Worm (Caenorhabditis elegans) whole organism, early embryonic: ENCODE measurements around the gene T02H6.3.

ENCODE experiments used
- B0310.2 ChIP-seq: sonication (generic microtip); optimal IDR thresholded peaks from 2 replicates; lab custom pipeline; 2016; ENCODE audit warnings: mild to moderate bottlenecking, missing genetic modification characterization, missing compliant biosample characterization
- F13C5.2 ChIP-seq: sonication (generic microtip); optimal IDR thresholded peaks from 2 replicates; lab custom pipeline; 2017; ENCODE audit warnings: mild to moderate bottlenecking, missing genetic modification characterization, inconsistent platforms, missing compliant biosample characterization
- aly-1 ChIP-seq: sonication (generic microtip); optimal IDR thresholded peaks from 2 replicates; lab custom pipeline; 2016; ENCODE audit warnings: missing genetic modification characterization, missing compliant biosample characterization
- ama-1 ChIP-seq: fragments of 150-350 bp; optimal IDR thresholded peaks from 2 replicates; lab custom pipeline; 2014
- ceh-13 ChIP-seq: fragments of 200-800 bp; sonication (Bioruptor generic); optimal IDR thresholded peaks from 2 replicates; lab custom pipeline; 2018; ENCODE audit warnings: mild to moderate bottlenecking, missing genetic modification characterization, missing compliant biosample characterization
- ceh-36 ChIP-seq: sonication (generic microtip); optimal IDR thresholded peaks from 2 replicates; lab custom pipeline; 2016; ENCODE audit warnings: missing genetic modification characterization, inconsistent platforms, missing compliant biosample characterization
- ets-7 ChIP-seq: sonication (generic microtip); optimal IDR thresholded peaks from 2 replicates; lab custom pipeline; 2016; ENCODE audit warnings: missing genotype, missing genetic modification characterization, missing compliant biosample characterization
- flt-1 ChIP-seq: fragments of 200-800 bp; sonication (Bioruptor generic); IDR thresholded peaks from 2 replicates; pipeline ENCODE4 v1.3.6; 2022; ENCODE audit warnings: missing genetic modification characterization, missing compliant biosample characterization
- hmbx-1 ChIP-seq: sonication (generic microtip); optimal IDR thresholded peaks from 2 replicates; lab custom pipeline; 2016; ENCODE audit warnings: mild to moderate bottlenecking, missing genetic modification characterization, missing compliant biosample characterization
- hmg-4 ChIP-seq: fragments of 200-800 bp; sonication (Bioruptor generic); optimal IDR thresholded peaks from 2 replicates; lab custom pipeline; 2018; ENCODE audit warnings: mild to moderate bottlenecking, missing genetic modification characterization, missing compliant biosample characterization
- hnd-1 ChIP-seq: sonication (generic microtip); optimal IDR thresholded peaks from 2 replicates; lab custom pipeline; 2016; ENCODE audit warnings: missing genetic modification characterization, missing compliant biosample characterization
- pes-1 ChIP-seq: fragments of 200-800 bp; sonication (Bioruptor generic); IDR thresholded peaks from 2 replicates; pipeline ENCODE4 v1.3.6; 2022; ENCODE audit warnings: missing genetic modification reagents, missing genetic modification characterization, missing compliant biosample characterization
- scrt-1 ChIP-seq: fragments of 200-800 bp; sonication (Bioruptor generic); IDR thresholded peaks from 2 replicates; pipeline ENCODE4 v1.3.6; 2022; ENCODE audit warnings: missing genetic modification characterization, missing compliant biosample characterization
- sea-1 ChIP-seq: fragments of 200-800 bp; sonication (Bioruptor generic); conservative IDR thresholded peaks from 2 replicates; pipeline ENCODE4 v1.3.6; 2022; ENCODE audit warnings: missing genetic modification characterization, missing compliant biosample characterization
- tbx-11 ChIP-seq: fragments of 200-800 bp; sonication (Bioruptor generic); IDR thresholded peaks from 2 replicates; pipeline ENCODE4 v1.3.6; 2022; ENCODE audit warnings: missing genetic modification characterization, missing compliant biosample characterization
- tbx-37 ChIP-seq: fragments of 200-800 bp; sonication (Bioruptor generic); conservative IDR thresholded peaks from 2 replicates; pipeline ENCODE4 v1.3.6; 2022; ENCODE audit warnings: missing genetic modification reagents, missing genetic modification characterization, missing compliant biosample characterization
- tra-4 ChIP-seq: sonication (generic microtip); optimal IDR thresholded peaks from 2 replicates; lab custom pipeline; 2017; ENCODE audit warnings: missing genetic modification characterization, missing compliant biosample characterization

T02H6.3 gene

ce11 chrII:675303-675702, 16.3 kb upstream of the T02H6.3 start, which contains the start of gene Y39F10C.1:
Gene Y39F10C.1, plus strand, starts transcription at chrII:675603.
- TF ChIP-seq B0310.2 (tag; lab: Kevin White, UChicago) = no peak

- TF ChIP-seq ets-7 (tag; lab: Kevin White, UChicago) = no peak
- TF ChIP-seq hnd-1 = no peak
- TF ChIP-seq sea-1 (GFP tag; lab: Robert Waterston, UW) = no peak
- TF ChIP-seq pes-1 (GFP tag; lab: Robert Waterston, UW) = no peak
- TF ChIP-seq ceh-36 (tag; lab: Kevin White, UChicago) = no peak
- TF ChIP-seq hmbx-1 (tag; lab: Kevin White, UChicago) = no peak
- no peak for TF ChIP-seq ama-1 (lab: Kevin White, UChicago)
- TF ChIP-seq scrt-1 (GFP tag; lab: Robert Waterston, UW) = no peak
- TF ChIP-seq aly-1 = no peak
- no peak for TF ChIP-seq B0310.2 (tag; lab: Kevin White, UChicago)
- no peak for TF ChIP-seq flt-1 (GFP tag; lab: Robert Waterston, UW)
- TF ChIP-seq tra-4 (tag; lab: Kevin White, UChicago) = no peak
- no peak for TF ChIP-seq F13C5.2
- no peak for TF ChIP-seq tbx-37 (GFP tag; lab: Robert Waterston, UW)
- no peak for TF ChIP-seq hmg-4 (GFP tag; lab: Kevin White, UChicago)
- TF ChIP-seq tbx-11 (GFP tag; lab: Robert Waterston, UW) = no peak
- TF ChIP-seq ceh-13 (GFP tag; lab: Kevin White, UChicago) = no peak
These were observed 15.8 kb upstream of the T02H6.3 start for ce11 chrII:675822-676221.

ce11 chrII:678581-678980, 13.1 kb upstream of the T02H6.3 start, which contains the start of gene T02H6.9:
Gene T02H6.9, plus strand, starts transcription at chrII:678881.
- TF ChIP-seq tbx-37 (GFP tag; lab: Robert Waterston, UW) = no peak
- TF ChIP-seq scrt-1 (GFP tag; lab: Robert Waterston, UW) = no peak
- TF ChIP-seq ceh-36 (tag; lab: Kevin White, UChicago) = no peak
- no peak for TF ChIP-seq ama-1 (lab: Kevin White, UChicago)
- no peak for TF ChIP-seq B0310.2 (tag; lab: Kevin White, UChicago)

- no peak for TF ChIP-seq tra-4 (tag; lab: Kevin White, UChicago)
- no peak for TF ChIP-seq flt-1 (GFP tag; lab: Robert Waterston, UW)
- no peak for TF ChIP-seq sea-1 (GFP tag; lab: Robert Waterston, UW)
- no peak for TF ChIP-seq B0310.2 (tag; lab: Kevin White, UChicago)
- TF ChIP-seq ama-1 (lab: Kevin White, UChicago) = no peak
These were observed 11.0 kb upstream of the T02H6.3 start, which contains the start of the genes T02H6.10 and T02H6.8 for ce11 chrII:680612-681011. Gene T02H6.10, minus strand, starts transcription at chrII:680712. Gene T02H6.8, plus strand, starts transcription at chrII:680832.

- TF ChIP-seq B0310.2 (tag; lab: Kevin White, UChicago) (no peak), hnd-1 (no peak), tbx-11 (GFP tag; lab: Robert Waterston, UW) (no peak), scrt-1 (GFP tag; lab: Robert Waterston, UW) (no peak), F13C5.2 (no peak), ceh-36 (tag; lab: Kevin White, UChicago) (no peak), ceh-13 (GFP tag; lab: Kevin White, UChicago) (no peak), sea-1 (GFP tag; lab: Robert Waterston, UW) (no peak), pes-1 (GFP tag; lab: Robert Waterston, UW) (no peak), tbx-37 (GFP tag; lab: Robert Waterston, UW) (no peak), flt-1 (GFP tag; lab: Robert Waterston, UW) (no peak), tra-4 (tag; lab: Kevin White, UChicago) (no peak), ets-7 (tag; lab: Kevin White, UChicago) (no peak), hmg-4 (GFP tag; lab: Kevin White, UChicago) (no peak), ama-1 (lab: Kevin White, UChicago) (no peak), aly-1 (no peak), hmbx-1 (tag; lab: Kevin White, UChicago) (no peak)
These were observed 9.3 kb upstream of the T02H6.3 start, which contains the start of gene T02H6.7 for ce11 chrII:682326-682725. Gene T02H6.7, plus strand, starts transcription at chrII:682626.

ce11 chrII:683467-683866, 8.2 kb upstream of the T02H6.3 start, which contains the start of gene T02H6.6:
Gene T02H6.6, plus strand, starts transcription at chrII:683767.
- TF ChIP-seq F13C5.2 = no peak
- no peak for TF ChIP-seq hmg-4 (GFP tag; lab: Kevin White, UChicago)
- no peak for TF ChIP-seq tbx-37 (GFP tag; lab: Robert Waterston, UW)
- TF ChIP-seq ceh-13 (GFP tag; lab: Kevin White, UChicago) = no peak
- TF ChIP-seq hnd-1 = no peak
- no peak for TF ChIP-seq sea-1 (GFP tag; lab: Robert Waterston, UW)
- no peak for TF ChIP-seq aly-1
- no peak for TF ChIP-seq B0310.2 (tag; lab: Kevin White, UChicago)
- TF ChIP-seq tra-4 (tag; lab: Kevin White, UChicago) = no peak
- no peak for TF ChIP-seq flt-1 (GFP tag; lab: Robert Waterston, UW)
- TF ChIP-seq ceh-36 (tag; lab: Kevin White, UChicago) = no peak
- no peak for TF ChIP-seq ama-1 (lab: Kevin White, UChicago)
- TF ChIP-seq scrt-1 (GFP tag; lab: Robert Waterston, UW) = no peak
- TF ChIP-seq ets-7 (tag; lab: Kevin White, UChicago) = no peak
- TF ChIP-seq hmbx-1 (tag; lab: Kevin White, UChicago) = no peak
- no peak for TF ChIP-seq tbx-11 (GFP tag; lab: Robert Waterston, UW)
- TF ChIP-seq pes-1 (GFP tag; lab: Robert Waterston, UW) = no peak

- TF ChIP-seq aly-1 (no peak), sea-1 (GFP tag; lab: Robert Waterston, UW) (no peak), ets-7 (tag; lab: Kevin White, UChicago) (no peak), tbx-37 (GFP tag; lab: Robert Waterston, UW) (no peak), F13C5.2 (no peak), hnd-1 (no peak), tbx-11 (GFP tag; lab: Robert Waterston, UW) (no peak), ceh-13 (GFP tag; lab: Kevin White, UChicago) (no peak), flt-1 (GFP tag; lab: Robert Waterston, UW) (no peak), hmg-4 (GFP tag; lab: Kevin White, UChicago) (no peak), tra-4 (tag; lab: Kevin White, UChicago) (no peak), ama-1 (lab: Kevin White, UChicago) (no peak), hmbx-1 (tag; lab: Kevin White, UChicago) (no peak), B0310.2 (tag; lab: Kevin White, UChicago) (no peak), pes-1 (GFP tag; lab: Robert Waterston, UW) (no peak), ceh-36 (tag; lab: Kevin White, UChicago) (no peak)
These were observed 6.8 kb upstream of the T02H6.3 start, which contains the start of gene T02H6.5 for ce11 chrII:684811-685210. Gene T02H6.5, plus strand, starts transcription at chrII:685111.
